Fruit fly (Drosophila melanogaster): ENCODE results near the gene CG13010.

dm6 chrX:16674538-16674937 lies 4.2 kb downstream of the CG13010 start:
- no peak for TF ChIP-seq CG15479 (GFP tag; optimal IDR thresholded peaks at IDR 0.05)
- TF ChIP-seq CG6854 (GFP tag; optimal IDR thresholded peaks at IDR 0.05) = no peak
- TF ChIP-seq crol (GFP tag; IDR thresholded peaks at IDR 0.05) = no peak
- TF ChIP-seq CG14860 (GFP tag; IDR thresholded peaks at IDR 0.05; ENCODE audit: partially characterized antibody) = no peak
- no peak for TF ChIP-seq HLH4C (GFP tag; IDR thresholded peaks at IDR 0.05; ENCODE audit: partially characterized antibody)
- TF ChIP-seq chif (GFP tag; optimal IDR thresholded peaks at IDR 0.05) = no peak
- no peak for TF ChIP-seq Trl (optimal IDR thresholded peaks at IDR 0.05)
- no peak for TF ChIP-seq Trl (GFP tag; optimal IDR thresholded peaks at IDR 0.05)
- no peak for TF ChIP-seq CG9727 (GFP tag; optimal IDR thresholded peaks at IDR 0.05)
- no peak for TF ChIP-seq gcm2 (GFP tag; optimal IDR thresholded peaks at IDR 0.05)
- TF ChIP-seq CG3407 (GFP tag; optimal IDR thresholded peaks at IDR 0.05) = no peak
- no peak for TF ChIP-seq NfI (GFP tag; optimal IDR thresholded peaks at IDR 0.05)
- no peak for TF ChIP-seq CG13287 (GFP tag; IDR thresholded peaks at IDR 0.05; ENCODE audit: partially characterized antibody)
- TF ChIP-seq tio (GFP tag; optimal IDR thresholded peaks at IDR 0.05) = no peak
- no peak for TF ChIP-seq scrt (GFP tag; optimal IDR thresholded peaks at IDR 0.05)

Data from whole organism, embryonic.